Worm (Caenorhabditis elegans) whole organism, L2 larva: Measurements from ENCODE around the gene aqp-4.

Source experiments
- mbf-1 ChIP-seq: sonication (generic microtip); optimal IDR thresholded peaks from 2 replicates; lab custom pipeline; 2017; ENCODE audit warnings: missing biosample characterization, missing genetic modification characterization
- mdl-1 ChIP-seq, 2 experiments: fragments of 150-350 bp in 1 of 2; sonication (generic microtip) in 1 of 2; optimal IDR thresholded peaks; 2 replicates each; lab custom pipeline; 2017; ENCODE audit warnings: missing biosample characterization in 2 of 2, missing genetic modification characterization in 2 of 2
- nhr-25 ChIP-seq: fragments of 150-350 bp; sonication (generic microtip); optimal IDR thresholded peaks from 3 replicates; lab custom pipeline; 2014; ENCODE audit warnings: missing biosample characterization, missing genetic modification characterization
- skn-1 ChIP-seq: sonication (generic microtip); optimal IDR thresholded peaks from 2 replicates; lab custom pipeline; 2017; ENCODE audit warnings: missing biosample characterization, missing genetic modification characterization
- snpc-4 ChIP-seq: fragments of 150-350 bp; optimal IDR thresholded peaks from 2 replicates; lab custom pipeline; 2014; ENCODE audit warnings: missing biosample characterization, missing genetic modification characterization

ce11 chrV:9713532-9713931, 23.8 kb upstream of the aqp-4 start, which contains the start of gene F40F9.10:
- TF ChIP-seq skn-1 (tag; lab: Kevin White, UChicago) (no peak), nhr-25 (no peak), snpc-4 (tag; lab: Kevin White, UChicago) (no peak), mdl-1 (tag; optimal IDR thresholded peaks at IDR 0.05; lab: Kevin White, UChicago) (no peak), mbf-1 (tag; lab: Kevin White, UChicago) (no peak)
